Worm (Caenorhabditis elegans) whole organism, early embryonic: ENCODE results near the gene pals-34.

Experiments
- B0310.2 ChIP-seq: sonication (generic microtip); optimal IDR thresholded peaks from 2 replicates; lab custom pipeline; 2016; ENCODE audit warnings: mild to moderate bottlenecking, missing genetic modification characterization, missing compliant biosample characterization
- F13C5.2 ChIP-seq: sonication (generic microtip); optimal IDR thresholded peaks from 2 replicates; lab custom pipeline; 2017; ENCODE audit warnings: mild to moderate bottlenecking, missing genetic modification characterization, inconsistent platforms, missing compliant biosample characterization
- aly-1 ChIP-seq: sonication (generic microtip); optimal IDR thresholded peaks from 2 replicates; lab custom pipeline; 2016; ENCODE audit warnings: missing genetic modification characterization, missing compliant biosample characterization
- ama-1 ChIP-seq: fragments of 150-350 bp; optimal IDR thresholded peaks from 2 replicates; lab custom pipeline; 2014
- ceh-13 ChIP-seq: fragments of 200-800 bp; sonication (Bioruptor generic); optimal IDR thresholded peaks from 2 replicates; lab custom pipeline; 2018; ENCODE audit warnings: mild to moderate bottlenecking, missing genetic modification characterization, missing compliant biosample characterization
- ceh-36 ChIP-seq: sonication (generic microtip); optimal IDR thresholded peaks from 2 replicates; lab custom pipeline; 2016; ENCODE audit warnings: missing genetic modification characterization, inconsistent platforms, missing compliant biosample characterization
- ets-7 ChIP-seq: sonication (generic microtip); optimal IDR thresholded peaks from 2 replicates; lab custom pipeline; 2016; ENCODE audit warnings: missing genotype, missing genetic modification characterization, missing compliant biosample characterization
- flt-1 ChIP-seq: fragments of 200-800 bp; sonication (Bioruptor generic); IDR thresholded peaks from 2 replicates; pipeline ENCODE4 v1.3.6; 2022; ENCODE audit warnings: missing genetic modification characterization, missing compliant biosample characterization
- hmbx-1 ChIP-seq: sonication (generic microtip); optimal IDR thresholded peaks from 2 replicates; lab custom pipeline; 2016; ENCODE audit warnings: mild to moderate bottlenecking, missing genetic modification characterization, missing compliant biosample characterization
- hmg-4 ChIP-seq: fragments of 200-800 bp; sonication (Bioruptor generic); optimal IDR thresholded peaks from 2 replicates; lab custom pipeline; 2018; ENCODE audit warnings: mild to moderate bottlenecking, missing genetic modification characterization, missing compliant biosample characterization
- hnd-1 ChIP-seq: sonication (generic microtip); optimal IDR thresholded peaks from 2 replicates; lab custom pipeline; 2016; ENCODE audit warnings: missing genetic modification characterization, missing compliant biosample characterization
- pes-1 ChIP-seq: fragments of 200-800 bp; sonication (Bioruptor generic); IDR thresholded peaks from 2 replicates; pipeline ENCODE4 v1.3.6; 2022; ENCODE audit warnings: missing genetic modification reagents, missing genetic modification characterization, missing compliant biosample characterization
- scrt-1 ChIP-seq: fragments of 200-800 bp; sonication (Bioruptor generic); IDR thresholded peaks from 2 replicates; pipeline ENCODE4 v1.3.6; 2022; ENCODE audit warnings: missing genetic modification characterization, missing compliant biosample characterization
- sea-1 ChIP-seq: fragments of 200-800 bp; sonication (Bioruptor generic); conservative IDR thresholded peaks from 2 replicates; pipeline ENCODE4 v1.3.6; 2022; ENCODE audit warnings: missing genetic modification characterization, missing compliant biosample characterization
- tbx-11 ChIP-seq: fragments of 200-800 bp; sonication (Bioruptor generic); IDR thresholded peaks from 2 replicates; pipeline ENCODE4 v1.3.6; 2022; ENCODE audit warnings: missing genetic modification characterization, missing compliant biosample characterization
- tbx-37 ChIP-seq: fragments of 200-800 bp; sonication (Bioruptor generic); conservative IDR thresholded peaks from 2 replicates; pipeline ENCODE4 v1.3.6; 2022; ENCODE audit warnings: missing genetic modification reagents, missing genetic modification characterization, missing compliant biosample characterization
- tra-4 ChIP-seq: sonication (generic microtip); optimal IDR thresholded peaks from 2 replicates; lab custom pipeline; 2017; ENCODE audit warnings: missing genetic modification characterization, missing compliant biosample characterization

pals-34 gene

DNA sequence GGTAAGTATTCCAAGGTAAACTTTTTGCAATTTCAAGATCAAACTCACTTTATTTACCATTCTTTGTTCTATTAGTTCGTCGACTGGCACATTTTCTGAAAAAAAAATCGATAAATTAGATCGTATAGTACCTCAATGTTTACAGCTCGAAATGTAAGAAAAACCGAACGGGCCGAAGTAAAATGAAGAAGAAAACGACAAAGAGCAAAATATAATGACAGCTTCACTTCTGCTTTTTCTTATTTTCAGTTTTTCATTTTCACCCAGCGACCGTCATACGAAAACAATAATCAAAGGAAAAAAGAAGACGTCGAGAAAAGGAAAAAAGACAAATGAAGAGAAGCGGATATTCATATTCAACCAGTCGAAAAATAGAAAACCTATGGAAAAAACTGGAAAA, 12.8 kb upstream of the pals-34 start, which contains the start of gene che-7:
TSS of gene che-7 (minus strand) at position 101 of the 400 bp plus-strand sequence.
- TF ChIP-seq tra-4 (tag; lab: Kevin White, UChicago), result no peak
- no peak for TF ChIP-seq tbx-37 (GFP tag; lab: Robert Waterston, UW)
- TF ChIP-seq ceh-36 (tag; lab: Kevin White, UChicago), result no peak
- TF ChIP-seq tbx-11, result no peak
- no peak for TF ChIP-seq hmg-4 (GFP tag; lab: Kevin White, UChicago)
- no peak for TF ChIP-seq hnd-1 (tag; lab: Kevin White, UChicago)
- TF ChIP-seq B0310.2 (tag; lab: Kevin White, UChicago), result no peak
- TF ChIP-seq aly-1, result no peak
- TF ChIP-seq ceh-13 (GFP tag; lab: Kevin White, UChicago), result no peak

DNA sequence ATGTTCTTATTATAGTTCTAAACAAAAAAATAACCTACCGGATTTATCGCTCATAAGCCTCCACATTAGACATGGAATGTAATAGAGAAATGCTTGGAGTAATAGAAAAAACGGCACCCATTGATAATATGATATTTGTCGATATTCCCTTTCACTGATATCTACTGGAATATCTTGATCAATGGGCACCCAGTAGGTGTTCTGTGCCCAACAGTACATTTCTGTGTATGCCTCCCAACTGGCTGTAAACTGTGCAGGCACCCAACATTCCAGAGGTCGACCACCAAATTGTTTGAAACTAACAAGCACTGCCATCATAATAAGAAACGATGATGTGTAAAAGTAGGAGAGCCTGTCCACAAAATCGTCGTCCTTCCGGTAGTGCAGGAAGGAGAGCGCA, 8.1 kb upstream of the pals-34 start:
- TF ChIP-seq hnd-1 (tag; lab: Kevin White, UChicago), result no peak
- TF ChIP-seq flt-1 (GFP tag; lab: Robert Waterston, UW), result no peak
- TF ChIP-seq pes-1 (GFP tag; lab: Robert Waterston, UW), result no peak
- no peak for TF ChIP-seq ceh-36 (tag; lab: Kevin White, UChicago)
- no peak for TF ChIP-seq tbx-11
- no peak for TF ChIP-seq B0310.2 (tag; lab: Kevin White, UChicago)
- no peak for TF ChIP-seq scrt-1
- TF ChIP-seq tra-4 (tag; lab: Kevin White, UChicago), result no peak
- TF ChIP-seq aly-1, result no peak
- no peak for TF ChIP-seq F13C5.2
- no peak for TF ChIP-seq ets-7
- no peak for TF ChIP-seq hmbx-1 (tag; lab: Kevin White, UChicago)

DNA sequence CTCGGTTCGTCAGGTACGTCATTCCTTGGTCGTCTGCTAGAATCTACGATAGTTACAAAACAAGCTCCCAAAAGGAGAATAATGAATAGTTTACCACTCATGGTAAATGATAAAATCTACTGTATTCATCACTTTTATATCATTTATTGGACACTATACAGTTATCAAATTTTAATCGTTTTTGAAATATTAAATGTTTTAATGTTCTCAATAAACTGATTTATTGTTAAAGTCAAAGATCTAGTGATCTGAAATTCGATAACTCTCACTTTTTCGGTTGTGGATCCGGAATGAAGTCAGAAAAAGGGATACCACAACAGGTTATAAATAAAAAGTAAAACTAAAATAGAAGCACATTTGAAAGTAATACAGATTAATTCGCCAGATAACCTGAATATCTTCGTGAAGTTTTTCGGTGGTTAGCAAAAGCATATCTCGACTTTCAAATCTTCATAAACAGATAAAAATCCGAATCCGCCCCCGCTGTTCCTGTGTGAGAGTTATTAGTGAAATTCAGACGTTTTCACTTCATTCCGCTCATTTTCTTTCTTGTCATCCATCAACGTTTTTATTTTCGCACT, 2.5 kb upstream of the pals-34 start, which contains the start of the genes clec-217 and F26D11.2:
TSS of gene clec-217 (minus strand) at position 101 of the 581 bp plus-strand sequence.
TSS of gene F26D11.2 (plus strand) at position 531 of the 581 bp plus-strand sequence.
- TF ChIP-seq tbx-11, result no peak
- no peak for TF ChIP-seq hnd-1 (tag; lab: Kevin White, UChicago)
- no peak for TF ChIP-seq tra-4 (tag; lab: Kevin White, UChicago)
- TF ChIP-seq scrt-1, result no peak
- no peak for TF ChIP-seq ceh-13 (GFP tag; lab: Kevin White, UChicago)
- no peak for TF ChIP-seq flt-1 (GFP tag; lab: Robert Waterston, UW)
- no peak for TF ChIP-seq hmg-4 (GFP tag; lab: Kevin White, UChicago)
- no peak for TF ChIP-seq sea-1
- TF ChIP-seq ceh-36 (tag; lab: Kevin White, UChicago), result no peak
- TF ChIP-seq aly-1, result no peak
- no peak for TF ChIP-seq pes-1 (GFP tag; lab: Robert Waterston, UW)
- no peak for TF ChIP-seq ets-7
- TF ChIP-seq hmbx-1 (tag; lab: Kevin White, UChicago), result no peak
- TF ChIP-seq ama-1 (lab: Kevin White, UChicago), result no peak
- no peak for TF ChIP-seq tbx-37 (GFP tag; lab: Robert Waterston, UW)
- no peak for TF ChIP-seq B0310.2 (tag; lab: Kevin White, UChicago)

DNA sequence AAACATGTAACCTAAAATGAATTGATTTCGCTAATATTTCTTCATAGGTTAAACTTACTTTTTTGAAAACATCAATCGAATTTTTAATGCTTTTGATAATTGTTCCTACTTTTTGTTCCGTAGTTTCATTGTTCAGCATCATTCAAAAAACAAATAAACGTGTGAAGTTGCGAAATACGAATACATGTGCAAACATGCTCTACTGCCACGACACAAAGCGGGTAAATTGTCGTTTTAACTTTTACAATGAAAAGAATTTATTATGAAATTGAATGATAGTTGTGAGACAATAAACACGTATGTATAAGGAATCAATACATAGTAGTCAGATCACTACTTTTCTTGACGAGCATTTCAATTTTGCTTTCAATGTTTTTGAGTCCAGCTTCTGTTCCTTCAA, 1.1 kb downstream of the pals-34 start, which contains the start of gene F26D11.12:
TSS of gene F26D11.12 (minus strand) at position 145 of the 400 bp plus-strand sequence.
- TF ChIP-seq ceh-13 (GFP tag; lab: Kevin White, UChicago) (no peak), F13C5.2 (no peak), pes-1 (GFP tag; lab: Robert Waterston, UW) (no peak)

DNA sequence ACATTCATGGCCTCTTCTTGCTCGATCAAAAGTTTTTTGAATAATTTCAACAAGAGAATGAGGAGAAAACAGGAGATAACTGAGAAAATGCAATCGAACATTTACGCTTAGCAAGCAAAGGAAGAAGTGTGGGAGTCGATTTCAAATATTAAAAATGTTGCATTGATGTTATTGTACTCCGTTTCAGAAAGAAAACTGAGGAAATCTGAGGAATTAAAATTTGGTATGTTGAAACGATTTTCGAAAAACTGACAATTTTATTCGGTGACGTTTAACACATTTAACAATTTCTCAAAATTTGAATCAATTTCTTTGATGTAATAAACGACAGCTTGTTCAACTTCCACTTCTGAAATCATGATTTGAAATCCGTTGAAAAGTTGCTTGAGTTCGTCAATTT, 1.7 kb downstream of the pals-34 start, which contains the start of gene F26D11.13:
TSS of gene F26D11.13 (minus strand) at position 101 of the 400 bp plus-strand sequence.
- TF ChIP-seq pes-1 (GFP tag; lab: Robert Waterston, UW) (no peak), scrt-1 (no peak), hnd-1 (tag; lab: Kevin White, UChicago) (no peak), tbx-37 (GFP tag; lab: Robert Waterston, UW) (no peak), ceh-36 (tag; lab: Kevin White, UChicago) (no peak)

DNA sequence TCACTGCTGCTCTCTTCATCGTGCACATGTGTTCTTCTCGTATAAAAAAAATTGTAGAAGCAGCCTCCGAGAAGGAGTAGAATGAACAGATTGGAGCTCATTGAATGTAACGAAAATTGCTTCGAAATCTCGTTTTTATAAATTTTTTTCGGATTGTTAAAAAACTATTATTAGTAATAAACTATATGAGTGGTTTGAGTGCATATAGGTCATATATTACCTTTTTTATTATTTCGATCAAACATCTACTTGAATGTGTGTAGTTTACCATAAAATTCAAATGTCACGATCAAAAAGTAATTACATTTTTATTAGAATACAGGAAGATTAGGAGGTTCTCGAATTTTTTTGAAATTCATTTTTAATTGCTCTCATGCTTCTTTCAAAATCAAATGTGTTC, 3.4 kb downstream of the pals-34 start, which contains the start of gene clec-216:
TSS of gene clec-216 (minus strand) at position 101 of the 400 bp plus-strand sequence.
- TF ChIP-seq sea-1, result no peak
- TF ChIP-seq tbx-11, result no peak
- no peak for TF ChIP-seq ama-1 (lab: Kevin White, UChicago)
- no peak for TF ChIP-seq scrt-1
- no peak for TF ChIP-seq tra-4 (tag; lab: Kevin White, UChicago)
- TF ChIP-seq hmg-4 (GFP tag; lab: Kevin White, UChicago), result no peak
- no peak for TF ChIP-seq ets-7
- no peak for TF ChIP-seq hmbx-1 (tag; lab: Kevin White, UChicago)
- no peak for TF ChIP-seq hnd-1 (tag; lab: Kevin White, UChicago)
- no peak for TF ChIP-seq ceh-13 (GFP tag; lab: Kevin White, UChicago)

DNA sequence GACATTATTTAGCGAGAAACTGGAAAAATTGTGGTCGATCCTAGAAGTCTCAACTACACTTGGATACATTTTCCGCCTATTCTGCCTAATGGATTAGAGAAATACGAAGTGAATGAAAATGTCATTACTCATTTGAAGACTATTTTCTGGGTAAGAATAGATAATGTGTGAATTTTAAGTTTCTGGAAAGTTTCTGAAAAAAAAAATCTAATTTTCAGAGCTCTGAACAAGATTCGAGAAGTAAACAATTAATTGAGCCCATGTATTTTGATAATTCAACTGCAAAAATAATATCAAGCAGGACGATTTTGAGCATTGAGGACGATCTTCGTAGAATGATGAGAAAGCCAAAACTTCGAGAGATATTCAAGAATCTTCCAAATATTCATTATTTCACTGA, 10.1 kb downstream of the pals-34 start:
- TF ChIP-seq F13C5.2 (no peak), hnd-1 (tag; lab: Kevin White, UChicago) (no peak), B0310.2 (tag; lab: Kevin White, UChicago) (no peak), ceh-13 (GFP tag; lab: Kevin White, UChicago) (no peak), hmg-4 (GFP tag; lab: Kevin White, UChicago) (no peak), flt-1 (GFP tag; lab: Robert Waterston, UW) (no peak), tbx-37 (GFP tag; lab: Robert Waterston, UW) (no peak), tra-4 (tag; lab: Kevin White, UChicago) (no peak), ceh-36 (tag; lab: Kevin White, UChicago) (no peak), ama-1 (lab: Kevin White, UChicago) (no peak), ets-7 (no peak), hmbx-1 (tag; lab: Kevin White, UChicago) (no peak), pes-1 (GFP tag; lab: Robert Waterston, UW) (no peak)
